Fruit fly (Drosophila melanogaster): ENCODE data around the gene Nuf2.

Gene Nuf2

DNA sequence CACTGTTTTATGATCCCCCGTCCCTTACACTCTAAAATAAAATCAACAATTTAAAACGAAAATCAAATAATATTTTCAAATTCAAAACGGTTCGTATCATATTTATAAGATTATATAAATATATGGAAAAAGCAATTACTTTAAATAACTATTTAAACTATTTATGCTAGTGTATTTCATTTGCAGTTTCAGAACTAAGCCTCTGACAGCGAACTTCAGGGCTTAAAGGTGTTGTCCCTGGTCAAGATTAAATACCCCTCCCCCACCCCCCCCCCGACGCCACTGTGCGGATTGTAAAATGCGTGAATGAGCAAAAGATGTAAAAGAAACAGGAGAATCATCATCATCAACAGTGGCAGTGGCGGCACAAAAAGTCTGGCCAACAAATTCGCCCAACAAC, 11.2 kb upstream of the Nuf2 start:
- TF ChIP-seq Myc (optimal IDR thresholded peaks at IDR 0.05) (no peak), h (optimal IDR thresholded peaks at IDR 0.05) (no peak), Sin3A (optimal IDR thresholded peaks at IDR 0.05) (no peak), insv (optimal IDR thresholded peaks at IDR 0.05) (no peak), psq (optimal IDR thresholded peaks at IDR 0.05) (no peak), ttk (optimal IDR thresholded peaks at IDR 0.05) (no peak)

- no peak for TF ChIP-seq psq (optimal IDR thresholded peaks at IDR 0.05)
- TF ChIP-seq ttk (optimal IDR thresholded peaks at IDR 0.05) = no peak
- TF ChIP-seq Sin3A (optimal IDR thresholded peaks at IDR 0.05) = no peak
Observed at dm6 chr2L:7076055-7076700, 10.5 kb upstream of the Nuf2 start.

DNA sequence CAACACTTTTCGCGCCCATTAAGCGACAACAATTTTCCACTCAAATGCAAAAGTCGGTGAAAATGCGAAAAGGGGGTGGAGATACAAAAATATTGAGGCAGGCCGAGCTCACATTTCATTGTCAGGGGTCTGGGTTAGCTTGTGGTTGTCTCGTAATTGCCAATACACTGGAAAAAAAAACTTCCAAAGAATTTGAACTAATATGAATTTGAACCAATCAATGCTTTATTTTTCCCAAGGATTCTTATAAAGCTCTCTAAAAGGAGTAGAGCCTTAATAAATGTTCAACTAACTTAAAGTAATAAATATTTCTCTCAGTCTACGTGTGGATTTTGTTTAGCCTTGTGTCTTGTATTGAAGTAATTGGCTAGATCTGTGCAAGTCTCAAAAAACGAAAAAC, 7.4 kb upstream of the Nuf2 start:
- TF ChIP-seq ttk (optimal IDR thresholded peaks at IDR 0.05) (no peak), Sin3A (optimal IDR thresholded peaks at IDR 0.05) (no peak), Myc (optimal IDR thresholded peaks at IDR 0.05) (no peak), insv (optimal IDR thresholded peaks at IDR 0.05) (no peak), h (optimal IDR thresholded peaks at IDR 0.05) (no peak), psq (optimal IDR thresholded peaks at IDR 0.05) (no peak)

DNA sequence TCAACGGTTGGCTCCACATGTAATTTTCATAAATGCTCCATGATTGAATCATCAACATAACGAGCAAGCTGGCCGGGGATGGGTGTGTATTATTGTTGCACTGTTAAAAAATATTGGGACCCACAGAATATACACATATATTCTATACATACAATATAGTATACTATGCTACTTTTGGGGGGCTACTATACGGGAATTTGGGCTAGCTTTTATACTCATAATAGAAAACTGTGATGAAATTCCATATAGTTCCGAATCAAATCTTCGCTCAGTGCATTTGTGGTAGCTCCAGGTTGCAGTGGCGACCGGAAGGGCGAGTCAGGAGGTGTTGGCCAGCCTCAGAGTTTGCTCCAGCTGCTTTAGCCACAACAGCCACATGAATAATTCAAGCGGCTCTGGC, 6.2 kb upstream of the Nuf2 start:
- TF ChIP-seq ttk (optimal IDR thresholded peaks at IDR 0.05) = no peak
- TF ChIP-seq Myc (optimal IDR thresholded peaks at IDR 0.05) = no peak
- TF ChIP-seq h (optimal IDR thresholded peaks at IDR 0.05) = no peak
- TF ChIP-seq psq (optimal IDR thresholded peaks at IDR 0.05) = no peak
- TF ChIP-seq Sin3A (optimal IDR thresholded peaks at IDR 0.05) = no peak
- no peak for TF ChIP-seq insv (optimal IDR thresholded peaks at IDR 0.05)

- no peak for TF ChIP-seq psq (optimal IDR thresholded peaks at IDR 0.05)
- no peak for TF ChIP-seq ttk (optimal IDR thresholded peaks at IDR 0.05)
- no peak for TF ChIP-seq Sin3A (optimal IDR thresholded peaks at IDR 0.05)
- TF ChIP-seq insv (optimal IDR thresholded peaks at IDR 0.05) = no peak
- TF ChIP-seq h (optimal IDR thresholded peaks at IDR 0.05) = no peak
- TF ChIP-seq Myc (optimal IDR thresholded peaks at IDR 0.05) = no peak
Observed at dm6 chr2L:7071219-7071618, 5.6 kb upstream of the Nuf2 start.

dm6 chr2L:7067683-7068082, 2.0 kb upstream of the Nuf2 start, which contains the start of gene Ugt307A1:
Ugt307A1 (plus strand) TSS chr2L:7067983.
- TF ChIP-seq psq (optimal IDR thresholded peaks at IDR 0.05) (no peak), Sin3A (optimal IDR thresholded peaks at IDR 0.05) (no peak), h (optimal IDR thresholded peaks at IDR 0.05) (no peak), ttk (optimal IDR thresholded peaks at IDR 0.05) (no peak), Myc (optimal IDR thresholded peaks at IDR 0.05) (no peak), insv (optimal IDR thresholded peaks at IDR 0.05) (no peak)

DNA sequence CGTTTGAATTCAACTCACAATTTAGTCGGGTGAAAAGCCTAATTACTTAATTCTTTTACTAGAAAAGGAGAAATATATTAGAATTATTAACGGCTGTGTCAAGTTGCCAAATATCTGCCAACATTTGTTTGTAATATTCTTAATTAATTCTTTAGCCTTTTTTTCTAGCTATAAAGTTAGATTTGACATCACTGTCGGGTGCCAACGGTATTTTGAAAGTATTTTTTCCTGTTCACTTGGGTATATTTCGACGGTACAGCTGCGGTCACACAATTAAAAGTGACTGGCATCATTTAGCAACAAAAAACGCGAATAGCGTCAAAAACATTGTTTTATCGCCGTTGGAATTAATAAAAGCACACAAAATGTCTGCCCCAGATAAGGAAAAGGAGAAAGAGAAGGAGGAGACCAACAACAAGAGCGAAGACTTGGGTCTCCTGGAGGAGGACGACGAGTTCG, 1.9 kb downstream of the Nuf2 start, which contains the start of gene Sem1:
TSS of gene Sem1 (plus strand) at position 266 of the 459 bp plus-strand sequence.
- TF ChIP-seq Sin3A (optimal IDR thresholded peaks at IDR 0.05) = no peak
- TF ChIP-seq insv (optimal IDR thresholded peaks at IDR 0.05) = no peak
- no peak for TF ChIP-seq Myc (optimal IDR thresholded peaks at IDR 0.05)
- no peak for TF ChIP-seq psq (optimal IDR thresholded peaks at IDR 0.05)
- TF ChIP-seq h (optimal IDR thresholded peaks at IDR 0.05) = no peak
- TF ChIP-seq ttk (optimal IDR thresholded peaks at IDR 0.05) = no peak

- TF ChIP-seq Myc (optimal IDR thresholded peaks at IDR 0.05) = no peak
- no peak for TF ChIP-seq psq (optimal IDR thresholded peaks at IDR 0.05)
Observed at dm6 chr2L:7060751-7061150, 4.9 kb downstream of the Nuf2 start, which contains the start of gene Mst27D. Mst27D (minus strand) TSS chr2L:7060851.

- TF ChIP-seq Myc (optimal IDR thresholded peaks at IDR 0.05) (no peak), Sin3A (optimal IDR thresholded peaks at IDR 0.05) (no peak)
Observed at dm6 chr2L:7056189-7056926, 9.3 kb downstream of the Nuf2 start, which contains the start of gene Mnn1. Mnn1 (plus strand) TSS chr2L:7056301.

DNA sequence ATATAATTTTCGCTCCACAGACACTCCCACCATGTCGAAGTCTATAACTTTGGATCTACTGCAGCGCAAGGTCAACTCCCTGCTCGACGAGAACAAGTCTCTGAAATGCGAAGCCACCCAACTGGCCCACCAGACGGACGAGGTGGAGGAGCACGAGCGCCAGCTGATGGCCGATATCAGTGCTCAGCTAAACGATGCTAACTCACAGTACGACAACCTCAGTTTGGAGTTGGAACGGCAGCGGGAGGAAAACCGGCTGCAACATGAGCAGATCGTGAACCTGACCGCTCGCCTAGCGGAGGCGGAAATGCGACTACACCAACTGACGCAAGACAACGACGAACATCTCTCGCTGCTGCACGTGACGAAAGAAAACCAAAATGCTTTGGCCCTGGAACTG, 13.9 kb downstream of the Nuf2 start:
- TF ChIP-seq ttk (optimal IDR thresholded peaks at IDR 0.05) = no peak
- no peak for TF ChIP-seq psq (optimal IDR thresholded peaks at IDR 0.05)
- no peak for TF ChIP-seq h (optimal IDR thresholded peaks at IDR 0.05)
- no peak for TF ChIP-seq Sin3A (optimal IDR thresholded peaks at IDR 0.05)
- no peak for TF ChIP-seq insv (optimal IDR thresholded peaks at IDR 0.05)
- no peak for TF ChIP-seq Myc (optimal IDR thresholded peaks at IDR 0.05)

DNA sequence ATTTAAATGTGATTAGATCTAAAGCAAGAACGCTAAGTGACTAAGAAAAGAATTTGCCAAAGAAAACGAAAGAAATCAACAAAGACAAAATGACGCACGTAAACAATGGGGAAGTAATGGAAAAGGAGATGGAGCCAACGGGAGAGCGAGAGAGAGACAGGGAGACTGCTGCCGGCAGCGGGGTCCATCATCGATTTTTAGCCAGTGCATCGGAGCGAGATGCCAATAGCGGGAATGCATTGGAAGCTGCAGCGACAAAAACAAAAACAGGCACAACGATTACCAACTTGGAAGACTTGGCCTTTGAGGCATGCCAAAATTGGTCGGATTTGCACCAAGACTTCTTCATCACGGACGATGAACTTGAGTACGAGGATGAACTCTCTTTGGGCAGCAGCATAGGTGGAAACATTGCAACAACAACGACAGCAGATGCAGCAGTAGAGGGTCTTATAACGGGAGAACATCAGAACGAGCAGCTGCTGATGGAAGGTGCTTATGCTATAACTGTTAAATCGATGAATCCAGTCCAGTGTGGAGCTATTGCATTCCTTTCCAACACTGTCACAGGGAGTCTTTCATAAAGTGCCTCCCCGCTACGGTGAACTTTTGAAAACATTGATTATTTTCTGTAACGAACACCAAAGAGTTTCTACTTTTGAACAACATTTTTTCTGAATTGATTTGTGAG, 15.0 kb downstream of the Nuf2 start:
- TF ChIP-seq Myc (optimal IDR thresholded peaks at IDR 0.05) (no peak), psq (optimal IDR thresholded peaks at IDR 0.05) (no peak), ttk (optimal IDR thresholded peaks at IDR 0.05) (no peak), h (optimal IDR thresholded peaks at IDR 0.05) (no peak), Sin3A (optimal IDR thresholded peaks at IDR 0.05) (no peak), insv (optimal IDR thresholded peaks at IDR 0.05) (no peak)

DNA sequence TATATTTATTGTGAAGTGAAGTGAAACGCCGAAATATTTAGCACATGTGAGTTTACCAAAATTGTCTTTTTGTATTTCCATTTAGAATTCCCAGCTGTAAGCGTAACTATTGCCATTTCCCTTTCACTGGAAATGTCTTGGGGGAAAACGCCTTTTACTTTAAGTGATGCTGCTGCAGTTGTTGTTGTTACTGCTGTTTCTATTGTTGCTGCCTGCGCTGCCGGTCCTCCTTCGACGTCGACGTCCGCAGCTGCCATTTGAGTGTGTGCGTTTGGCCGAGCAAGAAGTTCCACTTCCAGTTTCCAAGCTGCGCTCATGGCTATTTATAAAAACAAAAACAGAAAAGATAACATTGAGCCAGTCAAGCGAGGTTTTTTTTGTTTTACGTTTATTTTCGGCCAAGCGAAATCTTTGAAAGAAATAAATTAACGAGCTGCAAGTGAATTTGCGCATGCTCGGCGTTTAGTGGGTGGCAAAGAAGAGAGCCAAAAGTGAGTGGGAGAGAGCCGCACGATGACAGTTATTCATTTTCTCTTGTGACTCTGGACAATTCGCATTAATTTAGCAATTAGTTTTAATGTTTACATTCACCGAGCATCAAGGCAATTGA, 15.9 kb downstream of the Nuf2 start:
- TF ChIP-seq insv (optimal IDR thresholded peaks at IDR 0.05) = no peak
- TF ChIP-seq Sin3A (optimal IDR thresholded peaks at IDR 0.05) = no peak
- TF ChIP-seq ttk (optimal IDR thresholded peaks at IDR 0.05) = no peak
- no peak for TF ChIP-seq h (optimal IDR thresholded peaks at IDR 0.05)
- no peak for TF ChIP-seq Myc (optimal IDR thresholded peaks at IDR 0.05)
- no peak for TF ChIP-seq psq (optimal IDR thresholded peaks at IDR 0.05)
